Worm (Caenorhabditis elegans): Measurements from ENCODE around the gene F38E11.6.
A peak's percentile ranks its signal among the peaks of the same experiment; 100 is the strongest.

Gene F38E11.6

DNA sequence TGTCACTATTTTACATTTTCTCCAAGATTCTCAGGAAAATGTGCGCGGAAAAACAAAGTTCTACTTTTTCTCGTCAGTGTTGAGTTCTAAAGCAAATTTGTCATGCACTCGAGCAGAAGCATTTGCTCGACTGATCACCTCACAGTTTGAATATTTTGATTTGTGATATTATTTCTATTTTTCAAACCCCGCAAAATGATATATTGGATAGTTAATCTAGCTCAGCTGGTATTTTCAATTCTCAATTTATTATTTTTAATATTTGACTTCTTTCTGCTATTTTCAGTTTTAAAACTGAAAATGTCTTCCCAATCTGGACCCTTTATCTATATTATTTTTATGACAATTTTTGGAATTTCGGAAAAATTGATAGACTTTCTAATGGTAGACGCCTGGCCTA is 44.2 kb downstream of the F38E11.6 start, which contains the start of gene srxa-2:
srxa-2 (plus strand) TSS at position 301 of the 400 bp plus-strand sequence.
- peak; percentile 7 for TF ChIP-seq fkh-8 (tag; optimal IDR thresholded peaks at IDR 0.05)
- no peak for TF ChIP-seq nhr-20 (tag; optimal IDR thresholded peaks at IDR 0.05)

ce11 chrIV:9422408-9422807 is 44.9 kb downstream of the F38E11.6 start, which contains the start of gene F56D5.9:
TSS of gene F56D5.9 (minus strand) at chrIV:9422508.
- no peak for TF ChIP-seq efl-1 (optimal IDR thresholded peaks at IDR 0.05)
- TF ChIP-seq efl-1 (GFP tag; optimal IDR thresholded peaks at IDR 0.05 in 1 of 2), result peak in 1 of 2 experiments; percentile 62
- no peak for TF ChIP-seq pax-3 (tag; optimal IDR thresholded peaks at IDR 0.05)

Measured in whole organism, L1 larva.